Fruit fly (Drosophila melanogaster): ENCODE results near the gene homer.

DNA sequence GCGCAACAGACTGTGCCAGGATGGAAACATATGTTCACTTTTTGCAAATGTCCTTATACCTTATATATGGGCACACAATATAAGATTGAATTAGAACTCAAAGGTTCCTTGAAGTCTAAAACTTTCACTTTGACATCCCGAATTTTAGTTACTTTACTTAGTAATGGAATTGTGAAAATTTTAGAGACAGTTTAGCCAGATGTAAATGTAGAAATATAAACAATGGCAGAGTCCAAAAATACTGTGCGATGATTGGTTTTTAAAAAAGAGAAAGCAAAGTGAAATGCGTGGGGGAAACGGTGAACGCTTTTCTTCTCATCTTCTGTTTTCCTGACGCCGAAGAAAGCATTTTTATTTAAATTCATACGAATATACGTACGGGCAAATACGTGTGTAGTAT lies 24.7 kb upstream of the homer start, which contains the start of gene CG44271:
- TF ChIP-seq NC2α (GFP tag; optimal IDR thresholded peaks at IDR 0.05) (no peak), sens-2 (GFP tag; IDR thresholded peaks at IDR 0.05) (no peak), CG1792 (GFP tag; optimal IDR thresholded peaks at IDR 0.05) (no peak), CG12769 (tag; optimal IDR thresholded peaks at IDR 0.05) (no peak)
